Fruit fly (Drosophila melanogaster) whole organism, pupa: ENCODE measurements around the gene Snx3.

ENCODE experiments used
- CG10348 ChIP-seq: fragments of 200-800 bp; sonication (Bioruptor generic); IDR thresholded peaks from 2 replicates; pipeline ENCODE4 v1.3.6; 2022; ENCODE audit warnings: missing biosample characterization, missing genetic modification characterization
- CG12605 ChIP-seq: fragments of 200-800 bp; sonication (Bioruptor generic); IDR thresholded peaks from 2 replicates; pipeline ENCODE4 v1.3.6; 2022; ENCODE audit warnings: missing biosample characterization, missing genetic modification characterization
- CG13204 ChIP-seq: fragments of 200-800 bp; sonication (Bioruptor generic); optimal IDR thresholded peaks from 2 replicates; lab custom pipeline; 2018; ENCODE audit warnings: missing biosample characterization, mild to moderate bottlenecking, missing genetic modification characterization, moderate library complexity
- CG14655 ChIP-seq: fragments of 200-800 bp; sonication (Bioruptor generic); optimal IDR thresholded peaks from 3 replicates; lab custom pipeline; 2017; ENCODE audit warnings: mild to moderate bottlenecking, missing biosample characterization, missing genetic modification reagents, missing genetic modification characterization
- CG15710 ChIP-seq: fragments of 200-800 bp; sonication (Bioruptor generic); optimal IDR thresholded peaks from 2 replicates; lab custom pipeline; 2018; ENCODE audit warnings: missing biosample characterization, mild to moderate bottlenecking, missing genetic modification characterization, moderate library complexity
- CG17806 ChIP-seq: fragments of 200-800 bp; sonication (Bioruptor generic); optimal IDR thresholded peaks from 2 replicates; lab custom pipeline; 2018; ENCODE audit warnings: missing biosample characterization, mild to moderate bottlenecking, missing genetic modification characterization, moderate library complexity
- CG32121 ChIP-seq: fragments of 200-800 bp; sonication (Bioruptor generic); IDR thresholded peaks from 2 replicates; pipeline ENCODE4 v1.3.6; 2022; ENCODE audit warnings: missing biosample characterization, missing genetic modification characterization
- CG34367 ChIP-seq: fragments of 200-800 bp; sonication (Bioruptor generic); optimal IDR thresholded peaks from 2 replicates; lab custom pipeline; 2018; ENCODE audit warnings: missing biosample characterization, mild to moderate bottlenecking, missing genetic modification characterization
- CG4496 ChIP-seq: fragments of 200-800 bp; sonication (Bioruptor generic); IDR thresholded peaks from 3 replicates; pipeline ENCODE4 v1.3.6; 2022; ENCODE audit warnings: missing biosample characterization, missing genetic modification characterization
- CG8159 ChIP-seq: fragments of 200-800 bp; sonication (Bioruptor generic); optimal IDR thresholded peaks from 3 replicates; lab custom pipeline; 2018; ENCODE audit warnings: missing biosample characterization, mild to moderate bottlenecking, missing genetic modification characterization, moderate library complexity
- CG8301 ChIP-seq: fragments of 200-800 bp; sonication (Bioruptor generic); optimal IDR thresholded peaks from 2 replicates; lab custom pipeline; 2018; ENCODE audit warnings: missing biosample characterization, mild to moderate bottlenecking, missing genetic modification characterization
- CG9948 ChIP-seq: fragments of 200-800 bp; sonication (Bioruptor generic); optimal IDR thresholded peaks from 2 replicates; lab custom pipeline; 2018; ENCODE audit warnings: missing biosample characterization, mild to moderate bottlenecking, missing genetic modification characterization, moderate library complexity
- D1 ChIP-seq: fragments of 200-800 bp; sonication (Bioruptor generic); optimal IDR thresholded peaks from 2 replicates; lab custom pipeline; 2018; ENCODE audit warnings: missing biosample characterization, mild to moderate bottlenecking, missing genetic modification characterization, moderate library complexity
- EcR ChIP-seq: fragments of 200-800 bp; sonication (Bioruptor generic); optimal IDR thresholded peaks from 3 replicates; lab custom pipeline; 2019; ENCODE audit warnings: missing biosample characterization, missing genetic modification characterization, mild to moderate bottlenecking, moderate library complexity, missing genetic modification reagents
- Ets98B ChIP-seq: fragments of 200-800 bp; sonication (Bioruptor generic); IDR thresholded peaks from 2 replicates; pipeline ENCODE4 v1.3.6; 2022; ENCODE audit warnings: missing biosample characterization, missing genetic modification characterization
- Pif1A ChIP-seq: fragments of 200-800 bp; sonication (Bioruptor generic); optimal IDR thresholded peaks from 3 replicates; lab custom pipeline; 2016; ENCODE audit warnings: missing biosample characterization, missing genetic modification characterization
- Pif1B ChIP-seq: fragments of 200-800 bp; sonication (Bioruptor generic); optimal IDR thresholded peaks from 3 replicates; lab custom pipeline; 2016; ENCODE audit warnings: missing biosample characterization, missing genetic modification characterization
- Snoo ChIP-seq: fragments of 200-800 bp; sonication (Bioruptor generic); optimal IDR thresholded peaks from 3 replicates; lab custom pipeline; 2017; ENCODE audit warnings: missing biosample characterization, mild to moderate bottlenecking, missing genetic modification characterization, inconsistent platforms
- fd96Ca ChIP-seq: fragments of 200-800 bp; sonication (Bioruptor generic); IDR thresholded peaks from 3 replicates; pipeline ENCODE4 v1.3.6; 2022; ENCODE audit warnings: missing biosample characterization, missing genetic modification characterization
- gl ChIP-seq: fragments of 200-800 bp; sonication (Bioruptor generic); optimal IDR thresholded peaks from 2 replicates; lab custom pipeline; 2018; ENCODE audit warnings: missing biosample characterization, mild to moderate bottlenecking, missing genetic modification characterization
- rn ChIP-seq: fragments of 200-800 bp; sonication (Bioruptor generic); IDR thresholded peaks from 2 replicates; pipeline ENCODE4 v1.3.6; 2022; ENCODE audit warnings: missing biosample characterization, missing genetic modification characterization

Gene Snx3

dm6 chr3R:12627691-12628148 lies at the start of gene Snx3, which contains the start of gene Vha55:
Snx3 (plus strand) TSS chr3R:12628031.
Vha55 (minus strand) TSS chr3R:12627829.
- TF ChIP-seq CG34367 (tag; lab: Kevin White, UChicago) (no peak), Pif1A (GFP tag; lab: Kevin White, UChicago) (no peak), CG12605 (GFP tag; lab: Robert Waterston, UW) (no peak), CG9948 (tag; lab: Kevin White, UChicago) (no peak)

- TF ChIP-seq gl (tag; lab: Kevin White, UChicago) (no peak), CG17806 (no peak), CG8159 (no peak), EcR (no peak), CG34367 (tag; lab: Kevin White, UChicago) (no peak), CG32121 (GFP tag; lab: Robert Waterston, UW) (no peak)
These were observed 36.2 kb upstream of the Snx3 start for dm6 chr3R:12591672-12592071.

dm6 chr3R:12595187-12595889 lies 32.5 kb upstream of the Snx3 start, which contains the start of gene Octbeta2R:
Octbeta2R (minus strand) TSS chr3R:12595725.
- TF ChIP-seq CG8301 (tag; lab: Kevin White, UChicago) (no peak), CG4496 (0 out of 3 replicates have a peak, but pooled peaks have one; percentile 15)
- TF ChIP-seq, all 21 proteins: peak for 1

- TF ChIP-seq CG32121 (GFP tag; lab: Robert Waterston, UW): no peak
- TF ChIP-seq Pif1B (GFP tag; lab: Kevin White, UChicago): no peak
- no peak for TF ChIP-seq CG8159
- TF ChIP-seq, all 21 proteins: peak for 0
These were observed 32.0 kb upstream of the Snx3 start for dm6 chr3R:12595890-12596215.

- TF ChIP-seq CG32121 (GFP tag; lab: Robert Waterston, UW): no peak
- TF ChIP-seq fd96Ca: no peak
- no peak for TF ChIP-seq Pif1A (GFP tag; lab: Kevin White, UChicago)
- no peak for TF ChIP-seq Pif1B (GFP tag; lab: Kevin White, UChicago)
- no peak for TF ChIP-seq CG10348 (GFP tag; lab: Robert Waterston, UW)
- no peak for TF ChIP-seq CG9948 (tag; lab: Kevin White, UChicago)
- TF ChIP-seq CG34367 (tag; lab: Kevin White, UChicago): no peak
- TF ChIP-seq Snoo (tag; lab: Kevin White, UChicago): no peak
- no peak for TF ChIP-seq CG8159
- no peak for TF ChIP-seq CG14655 (GFP tag; lab: Kevin White, UChicago)
- TF ChIP-seq CG8301 (tag; lab: Kevin White, UChicago): no peak
- TF ChIP-seq EcR: no peak
- TF ChIP-seq CG17806: no peak
- TF ChIP-seq gl (tag; lab: Kevin White, UChicago): no peak
- no peak for TF ChIP-seq CG15710 (tag; lab: Kevin White, UChicago)
- no peak for TF ChIP-seq D1
- no peak for TF ChIP-seq CG13204 (GFP tag; lab: Kevin White, UChicago)
These were observed 15.9 kb upstream of the Snx3 start for dm6 chr3R:12611973-12612372.

dm6 chr3R:12615553-12615952 lies 12.3 kb upstream of the Snx3 start:
- no peak for TF ChIP-seq CG10348 (GFP tag; lab: Robert Waterston, UW)

- TF ChIP-seq Ets98B (GFP tag; lab: Robert Waterston, UW) (no peak), CG14655 (GFP tag; lab: Kevin White, UChicago) (no peak), CG8159 (no peak), CG13204 (GFP tag; lab: Kevin White, UChicago) (no peak), Snoo (tag; lab: Kevin White, UChicago) (no peak), Pif1B (GFP tag; lab: Kevin White, UChicago) (no peak), CG17806 (no peak), D1 (no peak), CG8301 (tag; lab: Kevin White, UChicago) (no peak), CG12605 (GFP tag; lab: Robert Waterston, UW) (no peak), fd96Ca (no peak), CG9948 (tag; lab: Kevin White, UChicago) (no peak), CG15710 (tag; lab: Kevin White, UChicago) (no peak), rn (GFP tag; lab: Robert Waterston, UW) (no peak), CG32121 (GFP tag; lab: Robert Waterston, UW) (no peak), EcR (no peak)
- TF ChIP-seq, all 21 proteins: peak for 0
These were observed 5.1 kb upstream of the Snx3 start for dm6 chr3R:12622778-12623177.

dm6 chr3R:12624913-12625312 lies 2.9 kb upstream of the Snx3 start:
- TF ChIP-seq gl (tag; lab: Kevin White, UChicago): no peak
- no peak for TF ChIP-seq rn (GFP tag; lab: Robert Waterston, UW)
- no peak for TF ChIP-seq Pif1B (GFP tag; lab: Kevin White, UChicago)
- TF ChIP-seq CG12605 (GFP tag; lab: Robert Waterston, UW): no peak
- no peak for TF ChIP-seq CG9948 (tag; lab: Kevin White, UChicago)
- no peak for TF ChIP-seq D1
- no peak for TF ChIP-seq CG34367 (tag; lab: Kevin White, UChicago)
- no peak for TF ChIP-seq EcR
- TF ChIP-seq CG4496: no peak
- TF ChIP-seq CG17806: no peak
- no peak for TF ChIP-seq Snoo (tag; lab: Kevin White, UChicago)
- no peak for TF ChIP-seq Ets98B (GFP tag; lab: Robert Waterston, UW)
- TF ChIP-seq CG32121 (GFP tag; lab: Robert Waterston, UW): no peak
